Fruit fly (Drosophila melanogaster) whole organism, embryonic: ENCODE results near the gene sac.
A peak's percentile ranks its signal among the peaks of the same experiment; 100 is the strongest.

Experiments used
- CG10979 ChIP-seq: fragments of 200-800 bp; sonication (Bioruptor generic); optimal IDR thresholded peaks from 2 replicates; lab custom pipeline; 2018; ENCODE audit warnings: missing biosample characterization, mild to moderate bottlenecking, missing genetic modification characterization, moderate library complexity
- CG12155 ChIP-seq: fragments of 200-800 bp; sonication (Bioruptor generic); optimal IDR thresholded peaks from 3 replicates; lab custom pipeline; 2016; ENCODE audit warnings: missing biosample characterization, missing genetic modification characterization
- CG12659 ChIP-seq: fragments of 200-800 bp; sonication (Bioruptor generic); optimal IDR thresholded peaks from 3 replicates; lab custom pipeline; 2017; ENCODE audit warnings: mild to moderate bottlenecking, missing biosample characterization, missing genetic modification reagents, missing genetic modification characterization
- CG12769 ChIP-seq: fragments of 200-800 bp; sonication (Bioruptor generic); optimal IDR thresholded peaks from 2 replicates; lab custom pipeline; 2019; ENCODE audit warnings: missing biosample characterization, mild to moderate bottlenecking, missing genetic modification characterization, moderate library complexity
- CG1603 ChIP-seq: fragments of 200-800 bp; sonication (Bioruptor generic); optimal IDR thresholded peaks from 2 replicates; lab custom pipeline; 2019; ENCODE audit warnings: missing biosample characterization, mild to moderate bottlenecking, missing genetic modification characterization, moderate library complexity
- CG16813 ChIP-seq: fragments of 200-800 bp; sonication (Bioruptor generic); IDR thresholded peaks from 3 replicates; pipeline ENCODE4 v1.3.6; 2022; ENCODE audit warnings: missing biosample characterization, missing genetic modification characterization; ENCODE audit not compliant: partially characterized antibody
- CG16863 ChIP-seq: fragments of 200-800 bp; sonication (Bioruptor generic); optimal IDR thresholded peaks from 3 replicates; lab custom pipeline; 2016; ENCODE audit warnings: missing biosample characterization, missing genetic modification characterization
- CG17328 ChIP-seq: fragments of 200-800 bp; sonication (Bioruptor generic); IDR thresholded peaks from 2 replicates; pipeline ENCODE4 v1.3.6; 2022; ENCODE audit warnings: missing biosample characterization, missing genetic modification characterization
- CG17359 ChIP-seq: fragments of 200-800 bp; sonication (Bioruptor generic); optimal IDR thresholded peaks from 3 replicates; lab custom pipeline; 2018; ENCODE audit warnings: missing biosample characterization, mild to moderate bottlenecking, missing genetic modification characterization, moderate library complexity
- CG17612 ChIP-seq: fragments of 200-800 bp; sonication (Bioruptor generic); IDR thresholded peaks from 2 replicates; pipeline ENCODE4 v1.3.6; 2022; ENCODE audit warnings: missing biosample characterization, missing genetic modification characterization
- CG18011 ChIP-seq: fragments of 200-800 bp; sonication (Bioruptor generic); optimal IDR thresholded peaks from 2 replicates; lab custom pipeline; 2017; ENCODE audit warnings: missing biosample characterization, missing genetic modification characterization, mild to moderate bottlenecking, moderate library complexity, missing genotype
- CG2129 ChIP-seq: fragments of 200-800 bp; sonication (Bioruptor generic); IDR thresholded peaks from 2 replicates; pipeline ENCODE4 v1.3.6; 2022; ENCODE audit warnings: missing biosample characterization, missing genetic modification characterization; ENCODE audit not compliant: partially characterized antibody
- CG42726 ChIP-seq: fragments of 200-800 bp; sonication (Bioruptor generic); IDR thresholded peaks from 2 replicates; pipeline ENCODE4 v1.3.6; 2022; ENCODE audit warnings: missing biosample characterization, missing genetic modification characterization; ENCODE audit not compliant: partially characterized antibody
- CG5953 ChIP-seq: fragments of 200-800 bp; sonication (Bioruptor generic); IDR thresholded peaks from 2 replicates; pipeline ENCODE4 v1.3.6; 2022; ENCODE audit warnings: missing biosample characterization, missing genetic modification characterization
- CG7987 ChIP-seq: fragments of 200-800 bp; sonication (Bioruptor generic); optimal IDR thresholded peaks from 2 replicates; lab custom pipeline; 2018; ENCODE audit warnings: missing biosample characterization, mild to moderate bottlenecking, missing genetic modification characterization, moderate library complexity
- Camta ChIP-seq: fragments of 200-800 bp; sonication (Bioruptor generic); optimal IDR thresholded peaks from 2 replicates; lab custom pipeline; 2016; ENCODE audit warnings: missing biosample characterization, missing genetic modification characterization
- Chrac-16 ChIP-seq: fragments of 200-800 bp; sonication (Bioruptor generic); optimal IDR thresholded peaks from 3 replicates; lab custom pipeline; 2016; ENCODE audit warnings: missing biosample characterization, missing genetic modification characterization
- CkIIα-i1 ChIP-seq: fragments of 200-800 bp; sonication (Bioruptor generic); IDR thresholded peaks from 2 replicates; pipeline ENCODE4 v1.3.6; 2022; ENCODE audit warnings: missing biosample characterization, missing genetic modification characterization
- Dll ChIP-seq: fragments of 200-800 bp; sonication (Bioruptor generic); IDR thresholded peaks from 4 replicates; pipeline ENCODE4 v1.3.6; 2022; ENCODE audit warnings: missing biosample characterization, missing genetic modification characterization; ENCODE audit not compliant: partially characterized antibody
- HLH4C ChIP-seq: fragments of 200-800 bp; sonication (Bioruptor generic); IDR thresholded peaks from 3 replicates; pipeline ENCODE4 v1.3.6; 2022; ENCODE audit warnings: missing biosample characterization, missing genetic modification characterization; ENCODE audit not compliant: partially characterized antibody
- Hey ChIP-seq: fragments of 200-800 bp; sonication (Bioruptor generic); optimal IDR thresholded peaks from 3 replicates; lab custom pipeline; 2018; ENCODE audit warnings: missing biosample characterization, mild to moderate bottlenecking, missing genetic modification characterization
- HmgD ChIP-seq: fragments of 200-800 bp; sonication (Bioruptor generic); optimal IDR thresholded peaks from 3 replicates; lab custom pipeline; 2016; ENCODE audit warnings: missing biosample characterization, missing genetic modification characterization
- Hr51 ChIP-seq, 2 experiments: fragments of 200-800 bp; sonication (Bioruptor generic); optimal IDR thresholded peaks; 2 replicates in 1 of 2; 3 replicates in 1 of 2; lab custom pipeline; 2016 to 2018; ENCODE audit warnings: missing biosample characterization in 2 of 2, missing genetic modification characterization in 2 of 2, mild to moderate bottlenecking in 1 of 2, moderate library complexity in 1 of 2
- Lim3 ChIP-seq: fragments of 200-800 bp; sonication (Bioruptor generic); IDR thresholded peaks from 2 replicates; pipeline ENCODE4 v1.3.6; 2022; ENCODE audit warnings: missing biosample characterization, missing genetic modification characterization
- Med ChIP-seq: fragments of 200-800 bp; sonication (Bioruptor generic); peaks from one replicate; lab custom pipeline; 2016; ENCODE audit warnings: missing biosample characterization, missing genetic modification characterization, mild to moderate bottlenecking, inconsistent platforms, moderate library complexity
- Myb ChIP-seq: fragments of 200-800 bp; sonication (Bioruptor generic); optimal IDR thresholded peaks from 2 replicates; lab custom pipeline; 2016; ENCODE audit warnings: missing biosample characterization, missing genetic modification characterization
- Ssrp ChIP-seq: fragments of 200-800 bp; sonication (Bioruptor generic); optimal IDR thresholded peaks from 2 replicates; lab custom pipeline; 2018; ENCODE audit warnings: missing biosample characterization, mild to moderate bottlenecking, missing genetic modification characterization, moderate library complexity
- ab ChIP-seq: fragments of 200-800 bp; sonication (Bioruptor generic); optimal IDR thresholded peaks from 2 replicates; lab custom pipeline; 2016; ENCODE audit warnings: missing biosample characterization, missing genetic modification characterization
- ac ChIP-seq: fragments of 200-800 bp; sonication (Bioruptor generic); optimal IDR thresholded peaks from 3 replicates; lab custom pipeline; 2017; ENCODE audit warnings: missing biosample characterization, mild to moderate bottlenecking, missing genetic modification characterization
- cg ChIP-seq: fragments of 200-800 bp; sonication (Bioruptor generic); optimal IDR thresholded peaks from 3 replicates; lab custom pipeline; 2019; ENCODE audit warnings: missing biosample characterization, mild to moderate bottlenecking, missing genetic modification characterization, moderate library complexity
- danr ChIP-seq: fragments of 200-800 bp; sonication (Bioruptor generic); IDR thresholded peaks from 2 replicates; pipeline ENCODE4 v1.3.6; 2022; ENCODE audit warnings: missing biosample characterization, missing genetic modification characterization
- dysf ChIP-seq: fragments of 200-800 bp; sonication (Bioruptor generic); IDR thresholded peaks from 3 replicates; pipeline ENCODE4 v1.3.6; 2022; ENCODE audit warnings: missing biosample characterization, missing genetic modification characterization
- ems ChIP-seq: fragments of 200-800 bp; sonication (Bioruptor generic); optimal IDR thresholded peaks from 3 replicates; lab custom pipeline; 2016; ENCODE audit warnings: missing biosample characterization, missing genetic modification characterization
- gro ChIP-seq: fragments of 200-800 bp; sonication (Bioruptor generic); optimal IDR thresholded peaks from 2 replicates; lab custom pipeline; 2016; ENCODE audit warnings: missing biosample characterization, missing genetic modification characterization
- gsb-n ChIP-seq: fragments of 200-800 bp; sonication (Bioruptor generic); optimal IDR thresholded peaks from 3 replicates; lab custom pipeline; 2018; ENCODE audit warnings: missing biosample characterization, mild to moderate bottlenecking, missing genetic modification characterization
- hb ChIP-seq: fragments of 200-800 bp; sonication (Bioruptor generic); IDR thresholded peaks from 3 replicates; pipeline ENCODE4 v1.3.6; 2022; ENCODE audit warnings: missing biosample characterization, missing genetic modification characterization; ENCODE audit not compliant: partially characterized antibody
- hth ChIP-seq: fragments of >200 bp; optimal IDR thresholded peaks from 2 replicates; lab custom pipeline; 2017; ENCODE audit warnings: inconsistent platforms
- insv ChIP-seq, 2 experiments: fragments of 200-800 bp; sonication (Bioruptor generic); optimal IDR thresholded peaks; 3 replicates each; lab custom pipeline; 2016 to 2018; ENCODE audit warnings: missing biosample characterization in 2 of 2, missing genetic modification characterization in 2 of 2
- inv ChIP-seq: fragments of 200-800 bp; sonication (Bioruptor generic); IDR thresholded peaks from 2 replicates; pipeline ENCODE4 v1.3.6; 2022; ENCODE audit warnings: missing biosample characterization, missing genetic modification characterization; ENCODE audit not compliant: partially characterized antibody
- mam ChIP-seq: fragments of 200-800 bp; sonication (Bioruptor generic); optimal IDR thresholded peaks from 3 replicates; lab custom pipeline; 2016; ENCODE audit warnings: missing biosample characterization, missing genetic modification characterization
- nau ChIP-seq: fragments of 200-800 bp; sonication (Bioruptor generic); optimal IDR thresholded peaks from 3 replicates; lab custom pipeline; 2017; ENCODE audit warnings: missing biosample characterization, mild to moderate bottlenecking, missing genetic modification characterization, missing genetic modification reagents
- otp ChIP-seq: fragments of 200-800 bp; sonication (Bioruptor generic); IDR thresholded peaks from 3 replicates; pipeline ENCODE4, ENCODE4 v1.3.6; 2022; ENCODE audit warnings: missing biosample characterization, missing genetic modification characterization
- peb ChIP-seq: fragments of 200-800 bp; sonication (Bioruptor generic); IDR thresholded peaks from 2 replicates; pipeline ENCODE4 v1.3.6; 2022; ENCODE audit warnings: missing biosample characterization, missing genetic modification characterization
- pnt ChIP-seq: fragments of 200-800 bp; sonication (Bioruptor generic); optimal IDR thresholded peaks from 3 replicates; lab custom pipeline; 2016; ENCODE audit warnings: missing biosample characterization, missing genetic modification characterization
- prd ChIP-seq, 3 experiments: fragments of >200 bp in 2 of 3; fragments of 200-800 bp in 1 of 3; sonication (Bioruptor generic) in 1 of 3; optimal IDR thresholded peaks in 2 of 3; IDR thresholded peaks in 1 of 3; 2 replicates in 2 of 3; 3 replicates in 1 of 3; pipeline versions ENCODE4 v1.3.6 to Lab custom; 2017 to 2022; ENCODE audit warnings: missing biosample characterization in 1 of 3, missing genetic modification characterization in 1 of 3
- salm ChIP-seq: fragments of 200-800 bp; sonication (Bioruptor generic); optimal IDR thresholded peaks from 2 replicates; lab custom pipeline; 2018; ENCODE audit warnings: missing biosample characterization, mild to moderate bottlenecking, missing genetic modification characterization
- tin ChIP-seq: fragments of 200-800 bp; sonication (Bioruptor generic); optimal IDR thresholded peaks from 3 replicates; lab custom pipeline; 2016; ENCODE audit warnings: missing biosample characterization, missing genetic modification characterization
- unc-4 ChIP-seq: fragments of 200-800 bp; sonication (Bioruptor generic); IDR thresholded peaks from 2 replicates; pipeline ENCODE4 v1.3.6; 2022; ENCODE audit warnings: missing biosample characterization, missing genetic modification characterization; ENCODE audit not compliant: partially characterized antibody
- wdn ChIP-seq: fragments of 200-800 bp; sonication (Bioruptor generic); IDR thresholded peaks from 2 replicates; pipeline ENCODE4 v1.3.6; 2022; ENCODE audit warnings: missing biosample characterization, missing genetic modification characterization

Gene sac

DNA sequence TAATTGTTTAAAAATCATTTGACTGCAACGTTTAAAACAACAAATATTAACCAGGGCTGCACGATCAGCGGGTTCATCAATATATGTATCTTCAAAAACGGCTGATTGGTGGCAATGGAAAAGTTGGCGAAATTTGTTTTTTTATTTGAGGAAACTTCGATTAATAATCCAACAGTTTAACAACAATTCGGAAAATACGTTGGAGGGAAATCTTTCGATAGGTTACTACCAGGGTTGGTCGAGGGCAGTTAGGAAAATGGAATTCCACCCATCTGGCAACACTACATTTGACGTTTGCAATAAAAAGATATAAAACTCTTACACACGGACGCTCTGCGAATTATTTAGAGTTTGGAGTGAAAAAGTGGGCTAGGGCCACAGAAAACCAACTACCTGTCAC, 43.5 kb upstream of the sac start, which contains the start of the genes Lipt2 and CG14650 (continued):
- TF ChIP-seq CG12659 (GFP tag; lab: Kevin White, UChicago) (peak; percentile 77), gsb-n (no peak), pnt (GFP tag; lab: Kevin White, UChicago) (peak; percentile 65), dysf (GFP tag; lab: Robert Waterston, UW) (no peak), nau (GFP tag; lab: Kevin White, UChicago) (no peak), Ssrp (tag; lab: Kevin White, UChicago) (peak; percentile 32), Chrac-16 (GFP tag; lab: Kevin White, UChicago) (peak; percentile 70), tin (GFP tag; lab: Kevin White, UChicago) (peak; percentile 49), ab (GFP tag; lab: Kevin White, UChicago) (no peak), ems (peak; percentile 48), CkIIα-i1 (no peak), wdn (GFP tag; lab: Robert Waterston, UW) (peak; percentile 55; the same call in 1 of the 2 replicates), otp (0 out of 3 replicates have a peak, but pooled peaks have one; percentile 38), CG1603 (tag; lab: Kevin White, UChicago) (peak; percentile 82), unc-4 (GFP tag; lab: Robert Waterston, UW) (peak; percentile 62), CG5953 (GFP tag; lab: Robert Waterston, UW) (no peak), Camta (GFP tag; lab: Kevin White, UChicago) (peak; percentile 40), Dll (GFP tag; lab: Robert Waterston, UW) (peak; percentile 73; the same call in 3 of the 4 replicates), CG12155 (peak; percentile 69), CG16813 (GFP tag; lab: Robert Waterston, UW) (peak; percentile 54; the same call in 2 of the 3 replicates), inv (GFP tag; lab: Robert Waterston, UW) (peak; percentile 31; the same call in 1 of the 2 replicates), danr (GFP tag; lab: Robert Waterston, UW) (no peak), Med (peak; percentile 94), CG17328 (GFP tag; lab: Robert Waterston, UW) (0 out of 2 replicates have a peak, but pooled peaks have one; percentile 25), Myb (GFP tag; lab: Kevin White, UChicago) (peak; percentile 92), CG12769 (tag; lab: Kevin White, UChicago) (no peak), gro (GFP tag; lab: Kevin White, UChicago) (peak; percentile 77), cg (no peak), Lim3 (GFP tag; lab: Robert Waterston, UW) (no peak), Hr51 (GFP tag; optimal IDR thresholded peaks at IDR 0.05; lab: Kevin White, UChicago) (peak; percentile 29 to 50), salm (tag; lab: Kevin White, UChicago) (no peak), CG16863 (GFP tag; lab: Kevin White, UChicago) (peak; percentile 27), insv (GFP tag; optimal IDR thresholded peaks at IDR 0.05; lab: Kevin White, UChicago) (peak in 1 of 2 experiments; percentile 38), mam (GFP tag; lab: Kevin White, UChicago) (peak; percentile 79), HmgD (GFP tag; lab: Kevin White, UChicago) (peak; percentile 54), HLH4C (GFP tag; lab: Robert Waterston, UW) (0 out of 3 replicates have a peak, but pooled peaks have one; percentile 37), CG10979 (tag; lab: Kevin White, UChicago) (peak; percentile 37), Hey (tag; lab: Kevin White, UChicago) (no peak), hb (GFP tag; lab: Robert Waterston, UW) (no peak), CG18011 (GFP tag; lab: Kevin White, UChicago) (peak; percentile 81), peb (no peak), CG2129 (GFP tag; lab: Robert Waterston, UW) (peak; percentile 26; the same call in 1 of the 2 replicates), CG17359 (tag; lab: Kevin White, UChicago) (peak; percentile 47), ac (GFP tag; lab: Kevin White, UChicago) (no peak), hth (lab: Kevin White, UChicago) (no peak), prd (optimal IDR thresholded peaks at IDR 0.05; lab: Kevin White, UChicago) (no peak), prd (GFP tag; IDR thresholded peaks at IDR 0.05; lab: Robert Waterston, UW) (peak; percentile 38; the same call in 2 of the 3 replicates), CG17612 (GFP tag; lab: Robert Waterston, UW) (no peak), CG42726 (GFP tag; lab: Robert Waterston, UW) (0 out of 2 replicates have a peak, but pooled peaks have one; percentile 18), CG7987 (GFP tag; lab: Kevin White, UChicago) (peak; percentile 38)
